Worm (Caenorhabditis elegans) whole organism, young adult: ENCODE measurements around the gene ugt-60.

ENCODE experiments used
- B0019.2 ChIP-seq: fragments of 200-800 bp; sonication (Bioruptor generic); conservative IDR thresholded peaks from 2 replicates; pipeline ENCODE4 v1.3.6; 2022; ENCODE audit warnings: missing genetic modification reagents, missing genetic modification characterization, missing compliant biosample characterization
- Y67H2A.10 ChIP-seq: fragments of 200-800 bp; sonication (Bioruptor generic); conservative IDR thresholded peaks from 2 replicates; pipeline ENCODE4 v1.3.6; 2022; ENCODE audit warnings: missing genetic modification reagents, missing genetic modification characterization, missing compliant biosample characterization
- dpff-1 ChIP-seq: sonication (generic microtip); optimal IDR thresholded peaks from 2 replicates; lab custom pipeline; 2017; ENCODE audit warnings: mild to moderate bottlenecking, missing genetic modification characterization, missing compliant biosample characterization
- madf-6 ChIP-seq: fragments of 200-800 bp; sonication (Bioruptor generic); IDR thresholded peaks from 2 replicates; pipeline ENCODE4 v1.3.6; 2022; ENCODE audit warnings: missing genetic modification reagents, missing genetic modification characterization, missing compliant biosample characterization
- mel-28 ChIP-seq: sonication (generic microtip); optimal IDR thresholded peaks from 2 replicates; lab custom pipeline; 2016; ENCODE audit warnings: borderline replicate concordance, mild to moderate bottlenecking, missing genetic modification characterization, missing compliant biosample characterization
- snpc-1.3 ChIP-seq: sonication (generic microtip); optimal IDR thresholded peaks from 2 replicates; lab custom pipeline; 2017; ENCODE audit warnings: missing genetic modification characterization, mild to moderate bottlenecking, missing compliant biosample characterization, antibody characterized with exemption, moderate library complexity, missing genotype, missing genetic modification reagents; ENCODE audit not compliant: insufficient read depth

DNA sequence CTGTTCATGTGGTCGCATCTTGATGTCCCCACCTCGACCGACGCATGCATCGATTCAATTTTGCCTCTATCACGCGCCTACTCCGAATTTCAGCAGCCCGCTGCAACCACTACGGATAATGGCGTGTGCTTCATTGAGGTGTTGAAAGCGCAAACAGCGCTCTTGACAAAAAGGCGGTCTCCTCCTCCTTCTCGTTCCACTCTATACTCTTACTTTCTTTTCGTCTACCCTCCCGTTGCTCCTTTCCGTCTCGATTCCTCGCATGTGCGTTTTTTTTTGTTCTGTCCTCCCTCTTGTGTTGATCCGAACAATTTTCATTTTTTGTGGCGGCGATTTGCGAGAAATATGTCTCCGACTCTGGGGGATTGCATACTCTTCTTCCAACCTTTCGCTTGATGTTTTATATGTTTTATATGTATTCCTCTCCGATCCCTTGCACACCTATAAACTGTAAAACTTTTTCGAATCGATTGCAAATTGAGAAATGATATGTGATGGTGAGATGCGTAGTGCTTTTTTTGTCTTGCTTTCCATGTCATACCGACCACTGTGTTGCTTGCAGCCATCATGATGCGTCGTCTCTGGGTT, 23.9 kb upstream of the ugt-60 start:
- TF ChIP-seq madf-6 (GFP tag; lab: Robert Waterston, UW): no peak
- no peak for TF ChIP-seq B0019.2 (GFP tag; lab: Robert Waterston, UW)
- no peak for TF ChIP-seq snpc-1.3 (tag; lab: Kevin White, UChicago)
- TF ChIP-seq dpff-1 (tag; lab: Kevin White, UChicago): no peak
- no peak for TF ChIP-seq Y67H2A.10
- TF ChIP-seq mel-28 (tag; lab: Kevin White, UChicago): no peak
